Worm (Caenorhabditis elegans) whole organism, young adult: ENCODE data around the gene srw-40.
A peak's percentile ranks its signal among the peaks of the same experiment; 100 is the strongest.

Experiments
- B0261.1 ChIP-seq: sonication (generic microtip); optimal IDR thresholded peaks from 2 replicates; lab custom pipeline; 2016; ENCODE audit warnings: mild to moderate bottlenecking, missing genetic modification characterization, moderate library complexity, missing compliant biosample characterization
- D2030.7 ChIP-seq: fragments of 200-800 bp; sonication (Bioruptor generic); IDR thresholded peaks from 2 replicates; pipeline ENCODE4 v1.3.6; 2022; ENCODE audit warnings: missing genetic modification reagents, missing genetic modification characterization, missing compliant biosample characterization
- F10E7.11 ChIP-seq: sonication (generic microtip); optimal IDR thresholded peaks from 2 replicates; lab custom pipeline; 2017; ENCODE audit warnings: mild to moderate bottlenecking, missing genetic modification characterization, moderate library complexity, missing compliant biosample characterization
- F22D6.2 ChIP-seq: sonication (generic microtip); optimal IDR thresholded peaks from 2 replicates; lab custom pipeline; 2016; ENCODE audit warnings: mild to moderate bottlenecking, missing genetic modification characterization, missing compliant biosample characterization
- F33H1.4 ChIP-seq: fragments of 200-800 bp; sonication (Bioruptor generic); IDR thresholded peaks from 2 replicates; pipeline ENCODE4 v1.3.6; 2022; ENCODE audit warnings: missing genetic modification reagents, missing genetic modification characterization, missing compliant biosample characterization
- F39B2.1 ChIP-seq: fragments of 200-800 bp; sonication (Bioruptor generic); IDR thresholded peaks from 2 replicates; pipeline ENCODE4 v1.3.6; 2022; ENCODE audit warnings: missing genetic modification reagents, missing genetic modification characterization, missing compliant biosample characterization
- K12H6.12 ChIP-seq: fragments of 200-800 bp; sonication (Bioruptor generic); optimal IDR thresholded peaks from 2 replicates; lab custom pipeline; 2018; ENCODE audit warnings: mild to moderate bottlenecking, missing genetic modification characterization, missing compliant biosample characterization
- Y53F4B.3 ChIP-seq: fragments of 200-800 bp; sonication (Bioruptor generic); IDR thresholded peaks from 2 replicates; pipeline ENCODE4 v1.3.6; 2022; ENCODE audit warnings: missing genetic modification reagents, missing genetic modification characterization, missing compliant biosample characterization
- Y67H2A.10 ChIP-seq: fragments of 200-800 bp; sonication (Bioruptor generic); conservative IDR thresholded peaks from 2 replicates; pipeline ENCODE4 v1.3.6; 2022; ENCODE audit warnings: missing genetic modification reagents, missing genetic modification characterization, missing compliant biosample characterization
- ZK185.1 ChIP-seq: sonication (generic microtip); optimal IDR thresholded peaks from 2 replicates; lab custom pipeline; 2016; ENCODE audit warnings: mild to moderate bottlenecking, missing genetic modification characterization, missing compliant biosample characterization; ENCODE audit not compliant: poor library complexity, severe bottlenecking
- akir-1 ChIP-seq: fragments of 200-800 bp; sonication (Bioruptor generic); optimal IDR thresholded peaks from 2 replicates; lab custom pipeline; 2018; ENCODE audit warnings: mild to moderate bottlenecking, missing genetic modification characterization, moderate library complexity, missing compliant biosample characterization
- ama-1 ChIP-seq, 3 experiments: fragments of 150-350 bp in 1 of 3; sonication (generic microtip) in 2 of 3; optimal IDR thresholded peaks; 2 replicates each; lab custom pipeline; 2014 to 2018; ENCODE audit warnings: missing biosample characterization in 2 of 3, missing genetic modification characterization in 2 of 3, missing genetic modification reagents in 2 of 3
- atf-7 ChIP-seq: sonication (generic microtip); optimal IDR thresholded peaks from 2 replicates; lab custom pipeline; 2017; ENCODE audit warnings: mild to moderate bottlenecking, missing genetic modification characterization, missing compliant biosample characterization
- attf-3 ChIP-seq: fragments of 200-800 bp; sonication (Bioruptor generic); conservative IDR thresholded peaks from 2 replicates; pipeline ENCODE4 v1.3.6; 2022; ENCODE audit warnings: missing genetic modification reagents, missing genetic modification characterization, missing compliant biosample characterization
- attf-6 ChIP-seq: fragments of 200-800 bp; sonication (Bioruptor generic); IDR thresholded peaks from 2 replicates; pipeline ENCODE4 v1.3.6; 2022; ENCODE audit warnings: missing genetic modification reagents, missing genetic modification characterization, missing compliant biosample characterization
- bed-1 ChIP-seq: fragments of 200-800 bp; sonication (Bioruptor generic); IDR thresholded peaks from 2 replicates; pipeline ENCODE4 v1.3.6; 2022; ENCODE audit warnings: missing genetic modification reagents, missing genetic modification characterization, missing compliant biosample characterization
- cebp-2 ChIP-seq: fragments of 200-800 bp; sonication (Bioruptor generic); IDR thresholded peaks from 2 replicates; pipeline ENCODE4 v1.3.6; 2022; ENCODE audit warnings: missing genetic modification characterization, missing compliant biosample characterization
- ceh-100 ChIP-seq: fragments of 200-800 bp; sonication (Bioruptor generic); IDR thresholded peaks from 2 replicates; pipeline ENCODE4 v1.3.6; 2022; ENCODE audit warnings: missing genetic modification reagents, missing genetic modification characterization, missing compliant biosample characterization
- ceh-27 ChIP-seq: fragments of 200-800 bp; sonication (Bioruptor generic); optimal IDR thresholded peaks from 2 replicates; lab custom pipeline; 2018; ENCODE audit warnings: mild to moderate bottlenecking, missing genetic modification characterization, moderate library complexity, missing compliant biosample characterization
- ceh-40 ChIP-seq: fragments of 200-800 bp; sonication (Bioruptor generic); IDR thresholded peaks from 2 replicates; pipeline ENCODE4 v1.3.6; 2022; ENCODE audit warnings: missing genetic modification characterization, missing compliant biosample characterization
- ceh-58 ChIP-seq: fragments of 200-800 bp; sonication (Bioruptor generic); IDR thresholded peaks from 2 replicates; pipeline ENCODE4 v1.3.6; 2022; ENCODE audit warnings: missing genetic modification characterization, missing compliant biosample characterization
- ceh-79 ChIP-seq: sonication (generic microtip); optimal IDR thresholded peaks from 2 replicates; lab custom pipeline; 2017; ENCODE audit warnings: mild to moderate bottlenecking, missing genetic modification characterization, missing compliant biosample characterization
- ceh-91 ChIP-seq: fragments of 200-800 bp; sonication (Bioruptor generic); IDR thresholded peaks from 2 replicates; pipeline ENCODE4 v1.3.6; 2022; ENCODE audit warnings: missing genetic modification reagents, missing genetic modification characterization, missing compliant biosample characterization
- dox-1 ChIP-seq: fragments of 200-800 bp; sonication (Bioruptor generic); IDR thresholded peaks from 2 replicates; pipeline ENCODE4 v1.3.6; 2022; ENCODE audit warnings: missing genetic modification reagents, missing genetic modification characterization, missing compliant biosample characterization
- egl-44 ChIP-seq: fragments of 200-800 bp; sonication (Bioruptor generic); IDR thresholded peaks from 2 replicates; pipeline ENCODE4 v1.3.6; 2022; ENCODE audit warnings: missing genetic modification reagents, missing genetic modification characterization, missing compliant biosample characterization
- gei-17 ChIP-seq: fragments of 200-800 bp; sonication (Bioruptor generic); optimal IDR thresholded peaks from 2 replicates; lab custom pipeline; 2018; ENCODE audit warnings: mild to moderate bottlenecking, missing genetic modification characterization, missing compliant biosample characterization
- lsl-1 ChIP-seq: fragments of 200-800 bp; sonication (Bioruptor generic); optimal IDR thresholded peaks from 2 replicates; lab custom pipeline; 2018; ENCODE audit warnings: mild to moderate bottlenecking, missing genetic modification characterization, moderate library complexity, missing compliant biosample characterization
- madf-6 ChIP-seq: fragments of 200-800 bp; sonication (Bioruptor generic); IDR thresholded peaks from 2 replicates; pipeline ENCODE4 v1.3.6; 2022; ENCODE audit warnings: missing genetic modification reagents, missing genetic modification characterization, missing compliant biosample characterization
- madf-8 ChIP-seq: fragments of 200-800 bp; sonication (Bioruptor generic); conservative IDR thresholded peaks from 2 replicates; pipeline ENCODE4 v1.3.6; 2022; ENCODE audit warnings: missing genetic modification reagents, missing genetic modification characterization, missing compliant biosample characterization
- mcd-1 ChIP-seq: fragments of 200-800 bp; sonication (Bioruptor generic); IDR thresholded peaks from 2 replicates; pipeline ENCODE4 v1.3.6; 2022; ENCODE audit warnings: missing genetic modification reagents, missing genetic modification characterization, missing compliant biosample characterization
- mel-28 ChIP-seq: sonication (generic microtip); optimal IDR thresholded peaks from 2 replicates; lab custom pipeline; 2016; ENCODE audit warnings: borderline replicate concordance, mild to moderate bottlenecking, missing genetic modification characterization, missing compliant biosample characterization
- nfya-1 ChIP-seq: sonication (generic microtip); optimal IDR thresholded peaks from 2 replicates; lab custom pipeline; 2017; ENCODE audit warnings: antibody characterized with exemption, missing compliant biosample characterization, missing genetic modification characterization, borderline replicate concordance; ENCODE audit not compliant: insufficient read depth
- nfyb-1 ChIP-seq: fragments of 200-800 bp; sonication (Bioruptor generic); IDR thresholded peaks from 2 replicates; pipeline ENCODE4 v1.3.6; 2022; ENCODE audit warnings: missing genetic modification reagents, missing genetic modification characterization, missing compliant biosample characterization
- nhr-27 ChIP-seq: fragments of 200-800 bp; sonication (Bioruptor generic); optimal IDR thresholded peaks from 2 replicates; lab custom pipeline; 2018; ENCODE audit warnings: mild to moderate bottlenecking, missing genetic modification characterization, moderate library complexity, missing compliant biosample characterization
- rcor-1 ChIP-seq: fragments of 200-800 bp; sonication (Bioruptor generic); IDR thresholded peaks from 2 replicates; pipeline ENCODE4 v1.3.6; 2022; ENCODE audit warnings: missing genetic modification reagents, missing genetic modification characterization, missing compliant biosample characterization
- rec-8 ChIP-seq, 2 experiments: sonication (generic microtip); optimal IDR thresholded peaks; 2 replicates each; lab custom pipeline; 2016; ENCODE audit warnings: mild to moderate bottlenecking in 2 of 2, missing genetic modification characterization in 2 of 2, missing genetic modification reagents in 2 of 2, missing genotype in 2 of 2, missing biosample characterization in 1 of 2, missing compliant biosample characterization in 1 of 2, moderate library complexity in 1 of 2
- rpc-1 ChIP-seq, 2 experiments: fragments of 150-350 bp in 1 of 2; sonication (generic microtip) in 1 of 2; optimal IDR thresholded peaks; 2 replicates each; lab custom pipeline; 2014 to 2018; ENCODE audit warnings: missing biosample characterization in 1 of 2, missing genetic modification characterization in 1 of 2, missing genetic modification reagents in 1 of 2, missing genotype in 1 of 2
- snpc-1.3 ChIP-seq: sonication (generic microtip); optimal IDR thresholded peaks from 2 replicates; lab custom pipeline; 2017; ENCODE audit warnings: missing genetic modification characterization, mild to moderate bottlenecking, missing compliant biosample characterization, antibody characterized with exemption, moderate library complexity, missing genotype, missing genetic modification reagents; ENCODE audit not compliant: insufficient read depth
- snpc-3.4 ChIP-seq: sonication (generic microtip); optimal IDR thresholded peaks from 2 replicates; lab custom pipeline; 2017; ENCODE audit warnings: missing genetic modification characterization, mild to moderate bottlenecking, missing compliant biosample characterization, antibody characterized with exemption, moderate library complexity, missing genotype, missing genetic modification reagents
- sptf-2 ChIP-seq: fragments of 200-800 bp; sonication (Bioruptor generic); optimal IDR thresholded peaks from 2 replicates; lab custom pipeline; 2018; ENCODE audit warnings: mild to moderate bottlenecking, missing genetic modification characterization, missing compliant biosample characterization
- tbp1 ChIP-seq: fragments of 200-800 bp; sonication (Bioruptor generic); optimal IDR thresholded peaks from 2 replicates; lab custom pipeline; 2018; ENCODE audit warnings: mild to moderate bottlenecking, missing genetic modification characterization, missing compliant biosample characterization
- tlf-1 ChIP-seq: fragments of 200-800 bp; sonication (Bioruptor generic); optimal IDR thresholded peaks from 2 replicates; lab custom pipeline; 2018; ENCODE audit warnings: mild to moderate bottlenecking, missing genetic modification characterization, missing compliant biosample characterization
- ztf-18 ChIP-seq: sonication (generic microtip); optimal IDR thresholded peaks from 2 replicates; lab custom pipeline; 2016; ENCODE audit warnings: missing genotype, mild to moderate bottlenecking, missing genetic modification characterization, missing compliant biosample characterization
- ztf-22 ChIP-seq: fragments of 200-800 bp; sonication (Bioruptor generic); optimal IDR thresholded peaks from 2 replicates; lab custom pipeline; 2018; ENCODE audit warnings: mild to moderate bottlenecking, missing genetic modification characterization, moderate library complexity, missing compliant biosample characterization
- ztf-25 ChIP-seq: fragments of 200-800 bp; sonication (Bioruptor generic); IDR thresholded peaks from 2 replicates; pipeline ENCODE4 v1.3.6; 2022; ENCODE audit warnings: missing genetic modification reagents, missing genetic modification characterization, missing compliant biosample characterization
- ztf-26 ChIP-seq: sonication (generic microtip); optimal IDR thresholded peaks from 2 replicates; lab custom pipeline; 2017; ENCODE audit warnings: missing genetic modification characterization, missing compliant biosample characterization
- ztf-3 ChIP-seq: fragments of 200-800 bp; sonication (Bioruptor generic); optimal IDR thresholded peaks from 2 replicates; lab custom pipeline; 2018; ENCODE audit warnings: mild to moderate bottlenecking, missing genetic modification characterization, missing compliant biosample characterization

The srw-40 gene

DNA sequence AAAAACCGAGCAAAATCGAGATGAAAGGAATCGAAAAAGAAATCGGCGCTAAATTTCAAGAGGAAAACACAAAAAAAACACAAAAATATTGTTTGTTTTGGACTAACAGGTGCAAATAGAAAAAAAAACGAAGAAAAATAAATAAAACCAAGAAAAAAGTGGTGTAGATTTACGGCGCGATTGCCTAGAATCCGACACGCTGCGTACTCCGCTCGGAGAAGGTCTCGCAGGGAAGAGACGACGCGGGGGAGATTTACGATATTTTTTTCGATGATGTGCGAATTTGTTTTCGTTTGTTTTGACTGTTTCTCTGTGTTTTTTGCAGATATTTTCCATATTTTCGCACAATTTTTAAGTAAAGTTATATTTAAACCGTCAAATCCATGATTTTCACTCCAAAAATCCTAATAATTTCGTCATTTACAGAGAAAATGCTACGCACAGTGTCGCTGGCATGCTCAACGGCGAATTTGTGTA, 16.6 kb downstream of the srw-40 start, which contains the start of gene sco-1 (continued):
- TF ChIP-seq D2030.7 (GFP tag; lab: Robert Waterston, UW) (peak; percentile 87), ceh-40 (no peak), sptf-2 (GFP tag; lab: Kevin White, UChicago) (peak; percentile 53), snpc-3.4 (peak; percentile 73), rec-8 (tag; optimal IDR thresholded peaks at IDR 0.05; lab: Kevin White, UChicago) (peak in 1 of 2 experiments; percentile 61), ztf-18 (tag; lab: Kevin White, UChicago) (no peak), dox-1 (GFP tag; lab: Robert Waterston, UW) (peak; percentile 95), F22D6.2 (tag; lab: Kevin White, UChicago) (peak; percentile 24), nfyb-1 (peak; percentile 95), rpc-1 (optimal IDR thresholded peaks at IDR 0.05; lab: Kevin White, UChicago) (no peak), rpc-1 (tag; optimal IDR thresholded peaks at IDR 0.05; lab: Kevin White, UChicago) (no peak), F39B2.1 (GFP tag; lab: Robert Waterston, UW) (no peak), bed-1 (GFP tag; lab: Robert Waterston, UW) (no peak), Y53F4B.3 (peak; percentile 58; the same call in 1 of the 2 replicates), gei-17 (GFP tag; lab: Kevin White, UChicago) (peak; percentile 56), ceh-27 (GFP tag; lab: Kevin White, UChicago) (peak; percentile 98), madf-8 (GFP tag; lab: Robert Waterston, UW) (peak; percentile 81), mel-28 (no peak), ZK185.1 (tag; lab: Kevin White, UChicago) (no peak), ztf-26 (tag; lab: Kevin White, UChicago) (peak; percentile 81), ceh-58 (GFP tag; lab: Robert Waterston, UW) (no peak), attf-6 (no peak), nhr-27 (tag; lab: Kevin White, UChicago) (no peak), ztf-25 (GFP tag; lab: Robert Waterston, UW) (peak; percentile 84), akir-1 (GFP tag; lab: Kevin White, UChicago) (peak; percentile 53), atf-7 (tag; lab: Kevin White, UChicago) (peak; percentile 78), F33H1.4 (GFP tag; lab: Robert Waterston, UW) (peak; percentile 100), tlf-1 (GFP tag; lab: Kevin White, UChicago) (peak; percentile 81), ceh-91 (GFP tag; lab: Robert Waterston, UW) (peak; percentile 91), ceh-79 (tag; lab: Kevin White, UChicago) (no peak), ama-1 (optimal IDR thresholded peaks at IDR 0.05; lab: Kevin White, UChicago) (no peak), ama-1 (GFP tag; optimal IDR thresholded peaks at IDR 0.05; lab: Kevin White, UChicago) (no peak), ceh-100 (GFP tag; lab: Robert Waterston, UW) (peak; percentile 75), rcor-1 (GFP tag; lab: Robert Waterston, UW) (peak; percentile 91), lsl-1 (GFP tag; lab: Kevin White, UChicago) (peak; percentile 79), B0261.1 (tag; lab: Kevin White, UChicago) (peak; percentile 21), Y67H2A.10 (GFP tag; lab: Robert Waterston, UW) (peak; percentile 72; the same call in 1 of the 2 replicates), ztf-3 (GFP tag; lab: Kevin White, UChicago) (no peak), ztf-22 (GFP tag; lab: Kevin White, UChicago) (no peak), snpc-1.3 (tag; lab: Kevin White, UChicago) (peak; percentile 78), nfya-1 (tag; lab: Kevin White, UChicago) (no peak), F10E7.11 (no peak), attf-3 (GFP tag; lab: Robert Waterston, UW) (peak; percentile 73), egl-44 (GFP tag; lab: Robert Waterston, UW) (peak; percentile 56; the same call in 1 of the 2 replicates), K12H6.12 (tag; lab: Kevin White, UChicago) (peak; percentile 83), tbp1 (GFP tag; lab: Kevin White, UChicago) (peak; percentile 71), mcd-1 (GFP tag; lab: Robert Waterston, UW) (peak; percentile 91), madf-6 (peak; percentile 92), cebp-2 (GFP tag; lab: Robert Waterston, UW) (no peak)
